Worm (Caenorhabditis elegans): ENCODE results near the gene msp-32.

The msp-32 gene

ce11 chrII:4905883-4906282 is 7.3 kb downstream of the msp-32 start:
- no peak for TF ChIP-seq ceh-58 (GFP tag; IDR thresholded peaks at IDR 0.05)
- TF ChIP-seq bed-1 (GFP tag; IDR thresholded peaks at IDR 0.05) = no peak
- no peak for TF ChIP-seq bed-2 (GFP tag; IDR thresholded peaks at IDR 0.05)
- no peak for TF ChIP-seq K11D2.4 (GFP tag; IDR thresholded peaks at IDR 0.05)
- TF ChIP-seq egl-18 (GFP tag; IDR thresholded peaks at IDR 0.05) = no peak
- no peak for TF ChIP-seq lir-1 (GFP tag; conservative IDR thresholded peaks at IDR 0.05)
- no peak for TF ChIP-seq hmg-20 (GFP tag; IDR thresholded peaks at IDR 0.05)
- TF ChIP-seq aptf-3 (GFP tag; IDR thresholded peaks at IDR 0.05) = no peak
- TF ChIP-seq dpl-1 (GFP tag; optimal IDR thresholded peaks at IDR 0.05) = no peak
- no peak for TF ChIP-seq egrh-3 (GFP tag; IDR thresholded peaks at IDR 0.05)
- no peak for TF ChIP-seq lin-40 (tag; optimal IDR thresholded peaks at IDR 0.05)
- TF ChIP-seq hmg-1.2 (GFP tag; IDR thresholded peaks at IDR 0.05) = no peak
- no peak for TF ChIP-seq T07F8.4 (tag; optimal IDR thresholded peaks at IDR 0.05)
- TF ChIP-seq rpc-1 (optimal IDR thresholded peaks at IDR 0.05) = no peak
- no peak for TF ChIP-seq rpc-1 (tag; optimal IDR thresholded peaks at IDR 0.05)
- TF ChIP-seq fkh-3 (tag; optimal IDR thresholded peaks at IDR 0.05) = no peak

DNA sequence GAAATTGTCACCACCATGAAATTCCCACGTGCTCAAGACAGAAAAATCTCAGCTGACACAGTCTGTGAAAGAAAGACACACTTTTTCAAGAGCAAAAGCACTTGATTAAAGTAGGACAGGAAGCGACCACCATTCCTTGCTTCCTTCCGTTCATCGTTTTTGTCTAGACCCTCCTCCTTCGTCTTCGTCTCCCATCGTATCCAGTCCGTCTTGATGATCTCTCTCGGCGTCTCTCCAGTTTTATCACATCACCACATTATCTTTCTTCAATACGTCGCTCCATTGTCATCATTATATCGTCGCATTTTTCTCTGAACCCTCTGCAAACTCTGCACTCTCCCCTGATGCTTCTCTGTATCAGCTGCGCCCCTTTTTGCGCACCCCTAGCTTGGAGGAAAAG is 9.5 kb downstream of the msp-32 start:
- TF ChIP-seq attf-5 (GFP tag; optimal IDR thresholded peaks at IDR 0.05) (peak; percentile 22), somi-1 (GFP tag; optimal IDR thresholded peaks at IDR 0.05) (no peak), lin-40 (tag; optimal IDR thresholded peaks at IDR 0.05) (peak; percentile 24), sdz-38 (tag; optimal IDR thresholded peaks at IDR 0.05) (no peak), F49E8.2 (tag; optimal IDR thresholded peaks at IDR 0.05; ENCODE audit: insufficient read depth) (no peak), zfh-2 (GFP tag; conservative IDR thresholded peaks at IDR 0.05) (0 out of 2 replicates have a peak, but pooled peaks have one; percentile 35), mel-28 (tag; optimal IDR thresholded peaks at IDR 0.05; ENCODE audit: borderline replicate concordance) (no peak), cebp-1 (GFP tag; IDR thresholded peaks at IDR 0.05) (no peak), cebp-1 (tag; optimal IDR thresholded peaks at IDR 0.05) (peak; percentile 20), hmg-1.2 (GFP tag; IDR thresholded peaks at IDR 0.05) (peak; percentile 40; the same call in 1 of the 2 replicates), lsy-27 (tag; optimal IDR thresholded peaks at IDR 0.05; ENCODE audit: borderline replicate concordance, insufficient read depth) (no peak), snpc-1.3 (tag; optimal IDR thresholded peaks at IDR 0.05; ENCODE audit: insufficient read depth) (no peak), fkh-3 (tag; optimal IDR thresholded peaks at IDR 0.05) (no peak), ekl-4 (GFP tag; IDR thresholded peaks at IDR 0.05) (no peak), hrde-1 (tag; optimal IDR thresholded peaks at IDR 0.05; ENCODE audit: borderline replicate concordance) (no peak), K11D2.4 (GFP tag; IDR thresholded peaks at IDR 0.05) (0 out of 2 replicates have a peak, but pooled peaks have one; percentile 9), ceh-100 (GFP tag; IDR thresholded peaks at IDR 0.05) (no peak)

ce11 chrII:4914214-4914613 is 15.6 kb downstream of the msp-32 start, which contains the start of gene R05F9.11:
R05F9.11 (minus strand) TSS chrII:4914218.
- TF ChIP-seq nhr-27 (tag; optimal IDR thresholded peaks at IDR 0.05) (no peak), ztf-26 (tag; optimal IDR thresholded peaks at IDR 0.05) (no peak), ztf-22 (GFP tag; optimal IDR thresholded peaks at IDR 0.05) (no peak), let-526 (GFP tag; IDR thresholded peaks at IDR 0.05) (no peak), snpc-1.1 (tag; optimal IDR thresholded peaks at IDR 0.05; ENCODE audit: insufficient read depth) (no peak), zim-3 (tag; optimal IDR thresholded peaks at IDR 0.05) (no peak), madf-6 (GFP tag; IDR thresholded peaks at IDR 0.05) (peak; percentile 93), mes-4 (tag; optimal IDR thresholded peaks at IDR 0.05) (no peak), B0336.3 (GFP tag; IDR thresholded peaks at IDR 0.05) (no peak), snpc-1.3 (tag; optimal IDR thresholded peaks at IDR 0.05; ENCODE audit: insufficient read depth) (no peak), F10E7.11 (tag; optimal IDR thresholded peaks at IDR 0.05) (no peak), let-607 (tag; optimal IDR thresholded peaks at IDR 0.05) (no peak), tbx-9 (tag; optimal IDR thresholded peaks at IDR 0.05; ENCODE audit: borderline replicate concordance) (no peak), attf-5 (GFP tag; optimal IDR thresholded peaks at IDR 0.05) (no peak), unc-130 (GFP tag; optimal IDR thresholded peaks at IDR 0.05) (no peak), sea-2 (GFP tag; IDR thresholded peaks at IDR 0.05) (no peak), hsf-1 (GFP tag; IDR thresholded peaks at IDR 0.05) (0 out of 2 replicates have a peak, but pooled peaks have one; percentile 40), ceh-91 (GFP tag; IDR thresholded peaks at IDR 0.05) (0 out of 2 replicates have a peak, but pooled peaks have one; percentile 52), ceh-58 (GFP tag; IDR thresholded peaks at IDR 0.05) (no peak), rec-8 (tag; optimal IDR thresholded peaks at IDR 0.05) (no peak)
